Fruit fly (Drosophila melanogaster): ENCODE data around the gene CG3061.

The CG3061 gene

dm6 chr3R:14002146-14002846 lies 29.9 kb upstream of the CG3061 start (continued):
- peak; percentile 8 for TF ChIP-seq bcd (GFP tag; optimal IDR thresholded peaks at IDR 0.05)
- TF ChIP-seq dmrt99B (tag; optimal IDR thresholded peaks at IDR 0.05) = peak; percentile 59
- no peak for TF ChIP-seq TFAM (GFP tag; optimal IDR thresholded peaks at IDR 0.05)
- peak; percentile 0 for TF ChIP-seq Sry-δ (GFP tag; optimal IDR thresholded peaks at IDR 0.05)
- TF ChIP-seq Ssrp (tag; optimal IDR thresholded peaks at IDR 0.05) = peak; percentile 22
- peak; percentile 38; the same call in 1 of the 2 replicates for TF ChIP-seq vvl (GFP tag; IDR thresholded peaks at IDR 0.05)
- peak in 1 of 2 experiments; percentile 55 for TF ChIP-seq Hr51 (GFP tag; optimal IDR thresholded peaks at IDR 0.05)
- no peak for TF ChIP-seq da (GFP tag; optimal IDR thresholded peaks at IDR 0.05)
- TF ChIP-seq CG31441 (GFP tag; IDR thresholded peaks at IDR 0.05) = peak; percentile 8; the same call in 1 of the 2 replicates
- no peak for TF ChIP-seq CG8478 (optimal IDR thresholded peaks at IDR 0.05)
- peak; percentile 56 for TF ChIP-seq gem (tag; optimal IDR thresholded peaks at IDR 0.05)
- peak; percentile 4 for TF ChIP-seq trem (tag; optimal IDR thresholded peaks at IDR 0.05)
- TF ChIP-seq CG2712 (tag; optimal IDR thresholded peaks at IDR 0.05) = peak; percentile 10
- TF ChIP-seq BtbVII (GFP tag; optimal IDR thresholded peaks at IDR 0.05) = peak; percentile 14
- peak; percentile 4 for TF ChIP-seq CG5180 (GFP tag; optimal IDR thresholded peaks at IDR 0.05)
- TF ChIP-seq CG7372 (GFP tag; IDR thresholded peaks at IDR 0.05) = no peak
- peak; percentile 62 for TF ChIP-seq Asciz (GFP tag; optimal IDR thresholded peaks at IDR 0.05)
- peak; percentile 28; the same call in 1 of the 2 replicates for TF ChIP-seq ara (GFP tag; IDR thresholded peaks at IDR 0.05)
- TF ChIP-seq CG33557 (GFP tag; optimal IDR thresholded peaks at IDR 0.05) = no peak
- no peak for TF ChIP-seq CG4360 (GFP tag; IDR thresholded peaks at IDR 0.05)
- no peak for TF ChIP-seq wdn (GFP tag; IDR thresholded peaks at IDR 0.05)
- TF ChIP-seq CG30403 (GFP tag; optimal IDR thresholded peaks at IDR 0.05) = peak; percentile 19
- TF ChIP-seq Med (GFP tag) = peak; percentile 6
- peak; percentile 7 for TF ChIP-seq Hr3 (GFP tag; optimal IDR thresholded peaks at IDR 0.05)
- peak; percentile 68 for TF ChIP-seq CG11504 (tag; optimal IDR thresholded peaks at IDR 0.05)
- peak; percentile 28 for TF ChIP-seq CG18262 (tag; optimal IDR thresholded peaks at IDR 0.05)
- peak; percentile 65 for TF ChIP-seq CG17359 (tag; optimal IDR thresholded peaks at IDR 0.05)
- TF ChIP-seq pan (optimal IDR thresholded peaks at IDR 0.05) = no peak
- peak in 1 of 2 experiments; percentile 38 for TF ChIP-seq pan (GFP tag; optimal IDR thresholded peaks at IDR 0.05 in 1 of 2, IDR thresholded peaks at IDR 0.05 in 1 of 2)
- peak; percentile 62; the same call in 2 of the 3 replicates for TF ChIP-seq ci (GFP tag; IDR thresholded peaks at IDR 0.05)
- peak; percentile 15 for TF ChIP-seq CG12391 (tag; optimal IDR thresholded peaks at IDR 0.05)
- peak; percentile 23 for TF ChIP-seq Oli (tag; optimal IDR thresholded peaks at IDR 0.05)
- peak; percentile 54 for TF ChIP-seq Xrp1 (GFP tag; IDR thresholded peaks at IDR 0.05)
- no peak for TF ChIP-seq HmgD (GFP tag; optimal IDR thresholded peaks at IDR 0.05)
- TF ChIP-seq lab (GFP tag; optimal IDR thresholded peaks at IDR 0.05) = peak; percentile 12
- peak; percentile 12 for TF ChIP-seq CG10267 (tag; optimal IDR thresholded peaks at IDR 0.05)
- peak; percentile 10 for TF ChIP-seq CG18764 (GFP tag; optimal IDR thresholded peaks at IDR 0.05)
- no peak for TF ChIP-seq CG32772 (GFP tag; IDR thresholded peaks at IDR 0.05)
- TF ChIP-seq eve (GFP tag; optimal IDR thresholded peaks at IDR 0.05) = no peak
- peak; percentile 38 for TF ChIP-seq phol (tag; optimal IDR thresholded peaks at IDR 0.05)
- TF ChIP-seq CG8359 (GFP tag; optimal IDR thresholded peaks at IDR 0.05; ENCODE audit: borderline replicate concordance) = peak; percentile 23
- peak; percentile 27 for TF ChIP-seq CG7556 (GFP tag; optimal IDR thresholded peaks at IDR 0.05)
- TF ChIP-seq zf30C (GFP tag; optimal IDR thresholded peaks at IDR 0.05) = no peak
- TF ChIP-seq insv (GFP tag; optimal IDR thresholded peaks at IDR 0.05) = no peak
- TF ChIP-seq CG4424 (GFP tag; optimal IDR thresholded peaks at IDR 0.05) = peak; percentile 59
- no peak for TF ChIP-seq CG8290 (GFP tag; optimal IDR thresholded peaks at IDR 0.05)
- TF ChIP-seq CG8290 (tag; optimal IDR thresholded peaks at IDR 0.05) = no peak
- peak in 1 of 2 experiments; percentile 2 for TF ChIP-seq dpn (GFP tag; optimal IDR thresholded peaks at IDR 0.05)
- TF ChIP-seq CG10654 (GFP tag; optimal IDR thresholded peaks at IDR 0.05) = peak; percentile 23
- peak; percentile 14 for TF ChIP-seq CG9727 (GFP tag; optimal IDR thresholded peaks at IDR 0.05)
